Worm (Caenorhabditis elegans): ENCODE results near the gene gfi-3.

The gfi-3 gene

ce11 chrX:14478743-14479428, 1.5 kb upstream of the gfi-3 start, which contains the start of gene M163.11 (continued):
- TF ChIP-seq nhr-77 (tag; optimal IDR thresholded peaks at IDR 0.05) = no peak
- no peak for TF ChIP-seq aly-2 (tag; optimal IDR thresholded peaks at IDR 0.05)
- no peak for TF ChIP-seq hif-1 (tag; optimal IDR thresholded peaks at IDR 0.05)
- no peak for TF ChIP-seq set-16 (GFP tag; IDR thresholded peaks at IDR 0.05)
- no peak for TF ChIP-seq fos-1 (tag; optimal IDR thresholded peaks at IDR 0.05)
- no peak for TF ChIP-seq Y75B8A.6 (GFP tag; IDR thresholded peaks at IDR 0.05)
- peak; percentile 82; the same call in 1 of the 2 replicates for TF ChIP-seq F26F4.8 (GFP tag; conservative IDR thresholded peaks at IDR 0.05)
- TF ChIP-seq hmg-1.1 (GFP tag; IDR thresholded peaks at IDR 0.05) = peak; percentile 24
- TF ChIP-seq tag-97 (GFP tag; IDR thresholded peaks at IDR 0.05) = no peak
- TF ChIP-seq sdz-12 (GFP tag; optimal IDR thresholded peaks at IDR 0.05) = peak; percentile 19
- TF ChIP-seq ctbp-1 (GFP tag; IDR thresholded peaks at IDR 0.05) = peak; percentile 64
- TF ChIP-seq spr-1 (tag; optimal IDR thresholded peaks at IDR 0.05) = no peak
- TF ChIP-seq saeg-2 (GFP tag; IDR thresholded peaks at IDR 0.05) = 0 out of 2 replicates have a peak, but pooled peaks have one; percentile 62
- no peak; the same call in 1 of the 2 replicates for TF ChIP-seq lin-38 (GFP tag; IDR thresholded peaks at IDR 0.05)
- no peak for TF ChIP-seq nhr-102 (tag; optimal IDR thresholded peaks at IDR 0.05)
- TF ChIP-seq jun-1 (tag; optimal IDR thresholded peaks at IDR 0.05) = no peak
- TF ChIP-seq Y48G9A.11 (GFP tag; IDR thresholded peaks at IDR 0.05) = peak; percentile 55
- TF ChIP-seq mep-1 (tag; optimal IDR thresholded peaks at IDR 0.05) = peak; percentile 38
- peak; percentile 68 for TF ChIP-seq mes-2 (tag; optimal IDR thresholded peaks at IDR 0.05; ENCODE audit: poor library complexity, severe bottlenecking)
- peak; percentile 70 for TF ChIP-seq mdt-29 (GFP tag; IDR thresholded peaks at IDR 0.05)
- TF ChIP-seq dmd-6 (GFP tag; IDR thresholded peaks at IDR 0.05) = peak; percentile 59
- TF ChIP-seq dmd-8 (GFP tag; IDR thresholded peaks at IDR 0.05) = peak; percentile 80
- no peak for TF ChIP-seq lin-15B (tag; optimal IDR thresholded peaks at IDR 0.05)
- peak; percentile 36 to 72; a peak in 2 of 4 replicates for TF ChIP-seq madf-5 (GFP tag; IDR thresholded peaks at IDR 0.05)
- no peak for TF ChIP-seq dmd-9 (GFP tag; IDR thresholded peaks at IDR 0.05)
- TF ChIP-seq ceh-32 (tag; optimal IDR thresholded peaks at IDR 0.05; ENCODE audit: poor library complexity) = no peak

ce11 chrX:14481637-14482036, 1.3 kb downstream of the gfi-3 start:
- no peak for TF ChIP-seq dmd-9 (GFP tag; IDR thresholded peaks at IDR 0.05)
- TF ChIP-seq tag-97 (GFP tag; IDR thresholded peaks at IDR 0.05) = no peak
- TF ChIP-seq snpc-4 (tag; optimal IDR thresholded peaks at IDR 0.05) = no peak
- TF ChIP-seq nhr-48 (tag; optimal IDR thresholded peaks at IDR 0.05) = no peak
- TF ChIP-seq F49E8.2 (tag; optimal IDR thresholded peaks at IDR 0.05; ENCODE audit: borderline replicate concordance) = no peak
- no peak for TF ChIP-seq zip-11 (GFP tag; IDR thresholded peaks at IDR 0.05)
- TF ChIP-seq set-16 (GFP tag; IDR thresholded peaks at IDR 0.05) = peak; percentile 76
- TF ChIP-seq lsy-2 (tag; optimal IDR thresholded peaks at IDR 0.05) = no peak
- TF ChIP-seq zfp-2 (tag; optimal IDR thresholded peaks at IDR 0.05) = no peak
- TF ChIP-seq zfp-3 (GFP tag; conservative IDR thresholded peaks at IDR 0.05) = no peak
- TF ChIP-seq F26F4.8 (GFP tag; conservative IDR thresholded peaks at IDR 0.05) = no peak
- no peak for TF ChIP-seq aly-2 (tag; optimal IDR thresholded peaks at IDR 0.05)
- TF ChIP-seq mxl-2 (GFP tag; conservative IDR thresholded peaks at IDR 0.05) = no peak
- no peak for TF ChIP-seq fos-1 (tag; optimal IDR thresholded peaks at IDR 0.05)
- TF ChIP-seq ztf-7 (tag; optimal IDR thresholded peaks at IDR 0.05) = no peak
- TF ChIP-seq egl-43 (GFP tag; IDR thresholded peaks at IDR 0.05) = no peak
- TF ChIP-seq jun-1 (tag; optimal IDR thresholded peaks at IDR 0.05) = no peak
- TF ChIP-seq F44E2.7 (GFP tag; IDR thresholded peaks at IDR 0.05) = no peak
- peak; percentile 4 for TF ChIP-seq hlh-11 (tag; optimal IDR thresholded peaks at IDR 0.05)
- TF ChIP-seq lin-39 (tag; optimal IDR thresholded peaks at IDR 0.05) = no peak
- no peak for TF ChIP-seq arid-1 (GFP tag; conservative IDR thresholded peaks at IDR 0.05)
- no peak for TF ChIP-seq snpc-1.2 (GFP tag; IDR thresholded peaks at IDR 0.05)
- no peak for TF ChIP-seq Y75B8A.6 (GFP tag; IDR thresholded peaks at IDR 0.05)
- TF ChIP-seq mep-1 (tag; optimal IDR thresholded peaks at IDR 0.05) = no peak
- TF ChIP-seq D1046.2 (GFP tag; IDR thresholded peaks at IDR 0.05) = 0 out of 2 replicates have a peak, but pooled peaks have one; percentile 52
- no peak for TF ChIP-seq nhr-111 (GFP tag; optimal IDR thresholded peaks at IDR 0.05)

Data from whole organism, L4 larva.